Worm (Caenorhabditis elegans) whole organism, young adult: ENCODE data around the gene rsu-1.

Experiments
- B0336.3 ChIP-seq: fragments of 200-800 bp; sonication (Bioruptor generic); IDR thresholded peaks from 2 replicates; pipeline ENCODE4 v1.3.6; 2022; ENCODE audit warnings: missing genetic modification characterization, missing compliant biosample characterization
- D2030.7 ChIP-seq: fragments of 200-800 bp; sonication (Bioruptor generic); IDR thresholded peaks from 2 replicates; pipeline ENCODE4 v1.3.6; 2022; ENCODE audit warnings: missing genetic modification reagents, missing genetic modification characterization, missing compliant biosample characterization
- F10E7.11 ChIP-seq: sonication (generic microtip); optimal IDR thresholded peaks from 2 replicates; lab custom pipeline; 2017; ENCODE audit warnings: mild to moderate bottlenecking, missing genetic modification characterization, moderate library complexity, missing compliant biosample characterization
- F33H1.4 ChIP-seq: fragments of 200-800 bp; sonication (Bioruptor generic); IDR thresholded peaks from 2 replicates; pipeline ENCODE4 v1.3.6; 2022; ENCODE audit warnings: missing genetic modification reagents, missing genetic modification characterization, missing compliant biosample characterization
- Y53F4B.3 ChIP-seq: fragments of 200-800 bp; sonication (Bioruptor generic); IDR thresholded peaks from 2 replicates; pipeline ENCODE4 v1.3.6; 2022; ENCODE audit warnings: missing genetic modification reagents, missing genetic modification characterization, missing compliant biosample characterization
- Y53G8AR.9 ChIP-seq: fragments of 200-800 bp; sonication (Bioruptor generic); conservative IDR thresholded peaks from 2 replicates; pipeline ENCODE4 v1.3.6; 2022; ENCODE audit warnings: missing genetic modification reagents, missing genetic modification characterization, missing compliant biosample characterization
- Y56A3A.18 ChIP-seq: fragments of 200-800 bp; sonication (Bioruptor generic); IDR thresholded peaks from 2 replicates; pipeline ENCODE4 v1.3.6; 2022; ENCODE audit warnings: missing genetic modification reagents, missing genetic modification characterization, missing compliant biosample characterization
- Y67H2A.10 ChIP-seq: fragments of 200-800 bp; sonication (Bioruptor generic); conservative IDR thresholded peaks from 2 replicates; pipeline ENCODE4 v1.3.6; 2022; ENCODE audit warnings: missing genetic modification reagents, missing genetic modification characterization, missing compliant biosample characterization
- ama-1 ChIP-seq, 3 experiments: fragments of 150-350 bp in 1 of 3; sonication (generic microtip) in 2 of 3; optimal IDR thresholded peaks; 2 replicates each; lab custom pipeline; 2014 to 2018; ENCODE audit warnings: missing biosample characterization in 2 of 3, missing genetic modification characterization in 2 of 3, missing genetic modification reagents in 2 of 3
- aptf-3 ChIP-seq: fragments of 200-800 bp; sonication (Bioruptor generic); IDR thresholded peaks from 2 replicates; pipeline ENCODE4 v1.3.6; 2022; ENCODE audit warnings: missing genetic modification characterization, missing compliant biosample characterization
- bed-2 ChIP-seq: fragments of 200-800 bp; sonication (Bioruptor generic); IDR thresholded peaks from 2 replicates; pipeline ENCODE4 v1.3.6; 2022; ENCODE audit warnings: missing genetic modification reagents, missing genetic modification characterization, missing compliant biosample characterization
- ccch-3 ChIP-seq: fragments of 200-800 bp; sonication (Bioruptor generic); optimal IDR thresholded peaks from 2 replicates; lab custom pipeline; 2018; ENCODE audit warnings: mild to moderate bottlenecking, missing genetic modification characterization, missing compliant biosample characterization
- ceh-27 ChIP-seq: fragments of 200-800 bp; sonication (Bioruptor generic); optimal IDR thresholded peaks from 2 replicates; lab custom pipeline; 2018; ENCODE audit warnings: mild to moderate bottlenecking, missing genetic modification characterization, moderate library complexity, missing compliant biosample characterization
- ceh-40 ChIP-seq: fragments of 200-800 bp; sonication (Bioruptor generic); IDR thresholded peaks from 2 replicates; pipeline ENCODE4 v1.3.6; 2022; ENCODE audit warnings: missing genetic modification characterization, missing compliant biosample characterization
- dox-1 ChIP-seq: fragments of 200-800 bp; sonication (Bioruptor generic); IDR thresholded peaks from 2 replicates; pipeline ENCODE4 v1.3.6; 2022; ENCODE audit warnings: missing genetic modification reagents, missing genetic modification characterization, missing compliant biosample characterization
- dpl-1 ChIP-seq: fragments of 150-350 bp; optimal IDR thresholded peaks from 2 replicates; lab custom pipeline; 2014; ENCODE audit warnings: missing biosample characterization, missing genetic modification reagents, missing genetic modification characterization
- efl-1 ChIP-seq: fragments of 150-350 bp; optimal IDR thresholded peaks from 2 replicates; lab custom pipeline; 2014; ENCODE audit warnings: missing biosample characterization, missing genetic modification reagents, missing genetic modification characterization
- egl-18 ChIP-seq: fragments of 200-800 bp; sonication (Bioruptor generic); IDR thresholded peaks from 2 replicates; pipeline ENCODE4 v1.3.6; 2022; ENCODE audit warnings: missing genetic modification reagents, missing genetic modification characterization, missing compliant biosample characterization
- ekl-4 ChIP-seq: fragments of 200-800 bp; sonication (Bioruptor generic); IDR thresholded peaks from 2 replicates; pipeline ENCODE4 v1.3.6; 2022; ENCODE audit warnings: missing genetic modification reagents, missing genetic modification characterization, missing compliant biosample characterization
- ets-4 ChIP-seq: fragments of 200-800 bp; sonication (Bioruptor generic); optimal IDR thresholded peaks from 2 replicates; lab custom pipeline; 2018; ENCODE audit warnings: mild to moderate bottlenecking, missing genetic modification characterization, missing compliant biosample characterization
- him-1 ChIP-seq: sonication (generic microtip); optimal IDR thresholded peaks from 2 replicates; lab custom pipeline; 2016; ENCODE audit warnings: missing genotype, missing genetic modification reagents, missing genetic modification characterization, missing compliant biosample characterization
- hlh-12 ChIP-seq: sonication (generic microtip); optimal IDR thresholded peaks from 2 replicates; lab custom pipeline; 2016; ENCODE audit warnings: missing genetic modification characterization, missing compliant biosample characterization
- hlh-26 ChIP-seq: fragments of 200-800 bp; sonication (Bioruptor generic); conservative IDR thresholded peaks from 2 replicates; pipeline ENCODE4 v1.3.6; 2022; ENCODE audit warnings: missing genetic modification reagents, missing genetic modification characterization, missing compliant biosample characterization
- hmg-20 ChIP-seq: fragments of 200-800 bp; sonication (Bioruptor generic); IDR thresholded peaks from 2 replicates; pipeline ENCODE4 v1.3.6; 2022; ENCODE audit warnings: missing genetic modification reagents, missing genetic modification characterization, missing compliant biosample characterization
- hsf-1 ChIP-seq: fragments of 200-800 bp; sonication (Bioruptor generic); IDR thresholded peaks from 2 replicates; pipeline ENCODE4 v1.3.6; 2022; ENCODE audit warnings: missing genetic modification reagents, missing genetic modification characterization, missing compliant biosample characterization
- lag-1 ChIP-seq: fragments of 200-800 bp; sonication (Bioruptor generic); IDR thresholded peaks from 2 replicates; pipeline ENCODE4 v1.3.6; 2022; ENCODE audit warnings: missing genetic modification reagents, missing genetic modification characterization, missing compliant biosample characterization
- lin-26 ChIP-seq: fragments of 200-800 bp; sonication (Bioruptor generic); IDR thresholded peaks from 2 replicates; pipeline ENCODE4 v1.3.6; 2022; ENCODE audit warnings: missing genetic modification reagents, missing genetic modification characterization, missing compliant biosample characterization
- lir-1 ChIP-seq: fragments of 200-800 bp; sonication (Bioruptor generic); conservative IDR thresholded peaks from 2 replicates; pipeline ENCODE4 v1.3.6; 2022; ENCODE audit warnings: missing genetic modification reagents, missing genetic modification characterization, missing compliant biosample characterization
- lsl-1 ChIP-seq: fragments of 200-800 bp; sonication (Bioruptor generic); optimal IDR thresholded peaks from 2 replicates; lab custom pipeline; 2018; ENCODE audit warnings: mild to moderate bottlenecking, missing genetic modification characterization, moderate library complexity, missing compliant biosample characterization
- madf-3 ChIP-seq: fragments of 200-800 bp; sonication (Bioruptor generic); IDR thresholded peaks from 2 replicates; pipeline ENCODE4 v1.3.6; 2022; ENCODE audit warnings: missing genetic modification reagents, missing genetic modification characterization, missing compliant biosample characterization
- madf-8 ChIP-seq: fragments of 200-800 bp; sonication (Bioruptor generic); conservative IDR thresholded peaks from 2 replicates; pipeline ENCODE4 v1.3.6; 2022; ENCODE audit warnings: missing genetic modification reagents, missing genetic modification characterization, missing compliant biosample characterization
- mcd-1 ChIP-seq: fragments of 200-800 bp; sonication (Bioruptor generic); IDR thresholded peaks from 2 replicates; pipeline ENCODE4 v1.3.6; 2022; ENCODE audit warnings: missing genetic modification reagents, missing genetic modification characterization, missing compliant biosample characterization
- mel-28 ChIP-seq: sonication (generic microtip); optimal IDR thresholded peaks from 2 replicates; lab custom pipeline; 2016; ENCODE audit warnings: borderline replicate concordance, mild to moderate bottlenecking, missing genetic modification characterization, missing compliant biosample characterization
- mxl-1 ChIP-seq: sonication (generic microtip); optimal IDR thresholded peaks from 2 replicates; lab custom pipeline; 2016; ENCODE audit warnings: missing genetic modification characterization, missing compliant biosample characterization
- nfya-1 ChIP-seq: sonication (generic microtip); optimal IDR thresholded peaks from 2 replicates; lab custom pipeline; 2017; ENCODE audit warnings: antibody characterized with exemption, missing compliant biosample characterization, missing genetic modification characterization, borderline replicate concordance; ENCODE audit not compliant: insufficient read depth
- nhr-120 ChIP-seq: fragments of 200-800 bp; sonication (Bioruptor generic); IDR thresholded peaks from 2 replicates; pipeline ENCODE4 v1.3.6; 2022; ENCODE audit warnings: missing genetic modification characterization, missing compliant biosample characterization
- nhr-179 ChIP-seq: sonication (generic microtip); optimal IDR thresholded peaks from 2 replicates; lab custom pipeline; 2016; ENCODE audit warnings: mild to moderate bottlenecking, missing genetic modification characterization, missing compliant biosample characterization
- pha-4 ChIP-seq: fragments of 150-350 bp; sonication (generic microtip); optimal IDR thresholded peaks from 2 replicates; lab custom pipeline; 2014; ENCODE audit warnings: missing biosample characterization, missing genetic modification reagents, missing genetic modification characterization
- rpc-1 ChIP-seq, 2 experiments: fragments of 150-350 bp in 1 of 2; sonication (generic microtip) in 1 of 2; optimal IDR thresholded peaks; 2 replicates each; lab custom pipeline; 2014 to 2018; ENCODE audit warnings: missing biosample characterization in 1 of 2, missing genetic modification characterization in 1 of 2, missing genetic modification reagents in 1 of 2, missing genotype in 1 of 2
- sdz-38 ChIP-seq: sonication (generic microtip); optimal IDR thresholded peaks from 2 replicates; lab custom pipeline; 2016; ENCODE audit warnings: missing genotype, missing genetic modification characterization, missing compliant biosample characterization
- snpc-1.1 ChIP-seq: sonication (generic microtip); optimal IDR thresholded peaks from 2 replicates; lab custom pipeline; 2017; ENCODE audit warnings: missing genetic modification characterization, mild to moderate bottlenecking, missing compliant biosample characterization, antibody characterized with exemption, moderate library complexity, missing genotype, missing genetic modification reagents; ENCODE audit not compliant: insufficient read depth
- snpc-1.3 ChIP-seq: sonication (generic microtip); optimal IDR thresholded peaks from 2 replicates; lab custom pipeline; 2017; ENCODE audit warnings: missing genetic modification characterization, mild to moderate bottlenecking, missing compliant biosample characterization, antibody characterized with exemption, moderate library complexity, missing genotype, missing genetic modification reagents; ENCODE audit not compliant: insufficient read depth
- tbp1 ChIP-seq: fragments of 200-800 bp; sonication (Bioruptor generic); optimal IDR thresholded peaks from 2 replicates; lab custom pipeline; 2018; ENCODE audit warnings: mild to moderate bottlenecking, missing genetic modification characterization, missing compliant biosample characterization
- ztf-18 ChIP-seq: sonication (generic microtip); optimal IDR thresholded peaks from 2 replicates; lab custom pipeline; 2016; ENCODE audit warnings: missing genotype, mild to moderate bottlenecking, missing genetic modification characterization, missing compliant biosample characterization
- ztf-26 ChIP-seq: sonication (generic microtip); optimal IDR thresholded peaks from 2 replicates; lab custom pipeline; 2017; ENCODE audit warnings: missing genetic modification characterization, missing compliant biosample characterization
- ztf-3 ChIP-seq: fragments of 200-800 bp; sonication (Bioruptor generic); optimal IDR thresholded peaks from 2 replicates; lab custom pipeline; 2018; ENCODE audit warnings: mild to moderate bottlenecking, missing genetic modification characterization, missing compliant biosample characterization
- ztf-6 ChIP-seq: fragments of 200-800 bp; sonication (Bioruptor generic); IDR thresholded peaks from 2 replicates; pipeline ENCODE4 v1.3.6; 2022; ENCODE audit warnings: missing genetic modification reagents, missing genetic modification characterization, missing compliant biosample characterization

rsu-1 gene

DNA sequence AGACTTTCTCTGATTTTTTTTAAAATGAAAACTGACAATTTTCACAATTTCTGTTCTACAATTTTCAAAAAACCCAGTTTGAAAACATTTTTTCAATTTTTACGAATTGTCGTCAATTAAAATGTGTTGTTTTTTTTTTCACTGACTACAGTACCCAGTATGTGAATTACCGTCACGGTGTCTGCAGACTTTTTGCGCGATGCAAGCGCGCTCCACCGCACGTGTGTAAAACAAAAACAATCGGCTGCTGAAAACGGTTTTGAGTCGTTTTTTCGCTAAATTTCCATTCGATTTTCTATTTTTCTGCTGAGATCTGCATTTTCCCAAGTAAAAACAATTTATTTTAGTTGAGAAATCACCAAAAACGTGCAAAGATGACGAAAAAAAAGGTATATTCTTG lies 15.6 kb upstream of the rsu-1 start (continued):
- TF ChIP-seq ztf-6 (peak; percentile 33; the same call in 1 of the 2 replicates), snpc-1.1 (peak; percentile 21)

DNA sequence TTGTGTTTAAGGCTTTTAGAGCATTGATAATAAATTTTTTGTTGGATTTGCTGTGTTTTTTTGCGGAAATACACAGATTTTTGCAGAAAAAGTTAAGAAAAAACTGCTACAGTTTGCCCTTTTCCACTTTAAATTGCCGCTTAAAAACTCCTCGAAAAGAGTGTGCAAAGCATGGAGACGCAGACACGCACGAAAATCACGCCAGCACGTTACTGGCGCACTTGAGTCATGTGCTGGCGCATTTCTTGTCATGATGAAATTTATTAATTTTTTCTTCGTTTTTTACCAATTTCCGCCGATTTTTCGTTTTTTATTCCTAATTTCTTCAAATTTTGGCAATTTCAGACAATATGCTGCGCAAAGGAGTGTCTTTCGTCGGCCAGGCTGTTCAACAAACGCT lies 11.7 kb upstream of the rsu-1 start, which contains the start of gene C34C12.8:
Gene C34C12.8 (plus strand): TSS at position 346 of the 400 bp plus-strand sequence.
- peak; percentile 89 for TF ChIP-seq dpl-1
- peak; percentile 74 for TF ChIP-seq tbp1 (GFP tag; lab: Kevin White, UChicago)
- TF ChIP-seq D2030.7 (GFP tag; lab: Robert Waterston, UW) = peak; percentile 93
- peak; percentile 90 for TF ChIP-seq ztf-26 (tag; lab: Kevin White, UChicago)
- TF ChIP-seq Y56A3A.18 = peak; percentile 93
- no peak for TF ChIP-seq lin-26 (GFP tag; lab: Robert Waterston, UW)
- peak; percentile 25; the same call in 1 of the 2 replicates for TF ChIP-seq Y67H2A.10 (GFP tag; lab: Robert Waterston, UW)
- no peak for TF ChIP-seq nhr-179 (tag; lab: Kevin White, UChicago)
- TF ChIP-seq rpc-1 (optimal IDR thresholded peaks at IDR 0.05; lab: Kevin White, UChicago) = no peak
- no peak for TF ChIP-seq rpc-1 (tag; optimal IDR thresholded peaks at IDR 0.05; lab: Kevin White, UChicago)
- peak; percentile 99 for TF ChIP-seq Y53G8AR.9
- peak; percentile 89 for TF ChIP-seq lsl-1 (GFP tag; lab: Kevin White, UChicago)
- peak; percentile 80; the same call in 1 of the 2 replicates for TF ChIP-seq egl-18 (GFP tag; lab: Robert Waterston, UW)
- TF ChIP-seq pha-4 (tag; lab: Kevin White, UChicago) = no peak
- no peak for TF ChIP-seq mel-28
- TF ChIP-seq nhr-120 (GFP tag; lab: Robert Waterston, UW) = no peak
- TF ChIP-seq ztf-3 (GFP tag; lab: Kevin White, UChicago) = peak; percentile 28
- 0 out of 2 replicates have a peak, but pooled peaks have one; percentile 11 for TF ChIP-seq Y53F4B.3 (GFP tag; lab: Robert Waterston, UW)
- TF ChIP-seq ets-4 = peak; percentile 3
- TF ChIP-seq ccch-3 (GFP tag; lab: Kevin White, UChicago) = no peak
- peak; percentile 83 for TF ChIP-seq efl-1
- TF ChIP-seq hmg-20 (GFP tag; lab: Robert Waterston, UW) = peak; percentile 90
- peak; percentile 80 for TF ChIP-seq madf-8 (GFP tag; lab: Robert Waterston, UW)
- TF ChIP-seq lir-1 (GFP tag; lab: Robert Waterston, UW) = peak; percentile 91
- no peak for TF ChIP-seq mxl-1 (tag; lab: Kevin White, UChicago)
- TF ChIP-seq nfya-1 (tag; lab: Kevin White, UChicago) = no peak
- TF ChIP-seq bed-2 (GFP tag; lab: Robert Waterston, UW) = no peak
- TF ChIP-seq hsf-1 (GFP tag; lab: Robert Waterston, UW) = peak; percentile 85
- TF ChIP-seq hlh-12 (tag; lab: Kevin White, UChicago) = no peak
- peak; percentile 96 for TF ChIP-seq ekl-4 (GFP tag; lab: Robert Waterston, UW)
- no peak for TF ChIP-seq sdz-38 (tag; lab: Kevin White, UChicago)
- no peak for TF ChIP-seq lag-1 (GFP tag; lab: Robert Waterston, UW)
- peak; percentile 94 for TF ChIP-seq snpc-1.3 (tag; lab: Kevin White, UChicago)
- peak; percentile 12 for TF ChIP-seq F10E7.11 (tag; lab: Kevin White, UChicago)
- no peak for TF ChIP-seq hlh-26
- peak; percentile 75 for TF ChIP-seq ceh-27 (GFP tag; lab: Kevin White, UChicago)
- peak; percentile 97 for TF ChIP-seq B0336.3 (GFP tag; lab: Robert Waterston, UW)
- TF ChIP-seq ztf-18 (tag; lab: Kevin White, UChicago) = peak; percentile 99
- TF ChIP-seq ceh-40 (GFP tag; lab: Robert Waterston, UW) = no peak
- no peak for TF ChIP-seq aptf-3 (GFP tag; lab: Robert Waterston, UW)
- peak; percentile 96 for TF ChIP-seq madf-3
- TF ChIP-seq mcd-1 (GFP tag; lab: Robert Waterston, UW) = peak; percentile 99
- TF ChIP-seq him-1 = peak; percentile 19
- no peak for TF ChIP-seq ama-1 (optimal IDR thresholded peaks at IDR 0.05; lab: Kevin White, UChicago)
- peak in 1 of 2 experiments; percentile 51 for TF ChIP-seq ama-1 (GFP tag; optimal IDR thresholded peaks at IDR 0.05; lab: Kevin White, UChicago)
- TF ChIP-seq dox-1 (GFP tag; lab: Robert Waterston, UW) = peak; percentile 96
- peak; percentile 89 for TF ChIP-seq F33H1.4 (GFP tag; lab: Robert Waterston, UW)
